Worm (Caenorhabditis elegans) whole organism, young adult: ENCODE data around the gene mob-3.

Experiments used
- F33H1.4 ChIP-seq: fragments of 200-800 bp; sonication (Bioruptor generic); IDR thresholded peaks from 2 replicates; pipeline ENCODE4 v1.3.6; 2022; ENCODE audit warnings: missing genetic modification reagents, missing genetic modification characterization, missing compliant biosample characterization
- chd-7 ChIP-seq: sonication (generic microtip); optimal IDR thresholded peaks from 2 replicates; lab custom pipeline; 2016; ENCODE audit warnings: mild to moderate bottlenecking, missing genetic modification characterization, moderate library complexity, missing compliant biosample characterization
- lir-1 ChIP-seq: fragments of 200-800 bp; sonication (Bioruptor generic); conservative IDR thresholded peaks from 2 replicates; pipeline ENCODE4 v1.3.6; 2022; ENCODE audit warnings: missing genetic modification reagents, missing genetic modification characterization, missing compliant biosample characterization

ce11 chrIV:7339095-7339494 is 49.6 kb downstream of the mob-3 start:
- no peak for TF ChIP-seq lir-1 (GFP tag; lab: Robert Waterston, UW)
- no peak for TF ChIP-seq chd-7
- no peak for TF ChIP-seq F33H1.4 (GFP tag; lab: Robert Waterston, UW)
